Fruit fly (Drosophila melanogaster) S2 (cell line): Measurements from ENCODE around the gene TM9SF2.

Experiments used
- CG8478 ChIP-seq: fragments of >200 bp; optimal IDR thresholded peaks from 2 replicates; lab custom pipeline; 2018
- CTCF ChIP-seq, 2 experiments: fragments of >200 bp; optimal IDR thresholded peaks; 2 replicates each; lab custom pipeline; 2018

DNA sequence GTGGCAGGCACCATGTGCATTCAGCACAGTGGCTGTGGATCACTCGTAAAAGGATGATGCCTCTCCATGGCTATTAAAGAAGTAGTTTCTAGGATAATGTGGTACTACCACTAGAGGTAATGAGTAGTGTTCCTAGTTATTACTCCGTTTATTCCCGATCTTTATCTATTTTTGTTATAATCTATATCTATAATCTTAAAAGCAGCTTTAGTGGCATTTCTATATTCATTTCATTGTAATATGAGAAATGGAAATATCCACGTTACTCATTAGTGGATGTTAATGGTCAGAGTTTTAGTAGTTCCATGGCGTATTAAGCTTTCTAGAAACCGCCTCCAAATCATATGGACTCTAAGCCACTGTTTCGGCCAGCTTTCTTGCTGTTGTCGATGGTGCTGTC, 17.4 kb downstream of the TM9SF2 start:
- TF ChIP-seq CG8478 (lab: Kevin White, UChicago) (no peak), CTCF (optimal IDR thresholded peaks at IDR 0.05; lab: Kevin White, UChicago) (no peak)
